Worm (Caenorhabditis elegans) whole organism, young adult: Measurements from ENCODE around the gene F36D4.5.

ENCODE experiments used
- B0261.1 ChIP-seq: sonication (generic microtip); optimal IDR thresholded peaks from 2 replicates; lab custom pipeline; 2016; ENCODE audit warnings: mild to moderate bottlenecking, missing genetic modification characterization, moderate library complexity, missing compliant biosample characterization
- B0336.3 ChIP-seq: fragments of 200-800 bp; sonication (Bioruptor generic); IDR thresholded peaks from 2 replicates; pipeline ENCODE4 v1.3.6; 2022; ENCODE audit warnings: missing genetic modification characterization, missing compliant biosample characterization
- F22D6.2 ChIP-seq: sonication (generic microtip); optimal IDR thresholded peaks from 2 replicates; lab custom pipeline; 2016; ENCODE audit warnings: mild to moderate bottlenecking, missing genetic modification characterization, missing compliant biosample characterization
- F23B12.7 ChIP-seq: sonication (generic microtip); optimal IDR thresholded peaks from 2 replicates; lab custom pipeline; 2017; ENCODE audit warnings: missing genetic modification characterization, mild to moderate bottlenecking, missing compliant biosample characterization, antibody characterized with exemption, moderate library complexity; ENCODE audit not compliant: insufficient read depth
- F37B4.10 ChIP-seq: fragments of 200-800 bp; sonication (Bioruptor generic); IDR thresholded peaks from 2 replicates; pipeline ENCODE4 v1.3.6; 2022; ENCODE audit warnings: missing genetic modification characterization, missing compliant biosample characterization
- F55B11.4 ChIP-seq: sonication (generic microtip); optimal IDR thresholded peaks from 2 replicates; lab custom pipeline; 2016; ENCODE audit warnings: missing compliant biosample characterization, missing genetic modification characterization, borderline replicate concordance; ENCODE audit not compliant: insufficient read depth
- K11D2.4 ChIP-seq: fragments of 200-800 bp; sonication (Bioruptor generic); IDR thresholded peaks from 2 replicates; pipeline ENCODE4 v1.3.6; 2022; ENCODE audit warnings: missing genetic modification reagents, missing genetic modification characterization, missing compliant biosample characterization
- K12H6.12 ChIP-seq: fragments of 200-800 bp; sonication (Bioruptor generic); optimal IDR thresholded peaks from 2 replicates; lab custom pipeline; 2018; ENCODE audit warnings: mild to moderate bottlenecking, missing genetic modification characterization, missing compliant biosample characterization
- Y67H2A.10 ChIP-seq: fragments of 200-800 bp; sonication (Bioruptor generic); conservative IDR thresholded peaks from 2 replicates; pipeline ENCODE4 v1.3.6; 2022; ENCODE audit warnings: missing genetic modification reagents, missing genetic modification characterization, missing compliant biosample characterization
- attf-5 ChIP-seq: fragments of 200-800 bp; sonication (Bioruptor generic); optimal IDR thresholded peaks from 2 replicates; lab custom pipeline; 2018; ENCODE audit warnings: mild to moderate bottlenecking, missing genetic modification characterization, missing compliant biosample characterization
- ccch-3 ChIP-seq: fragments of 200-800 bp; sonication (Bioruptor generic); optimal IDR thresholded peaks from 2 replicates; lab custom pipeline; 2018; ENCODE audit warnings: mild to moderate bottlenecking, missing genetic modification characterization, missing compliant biosample characterization
- cebp-1 ChIP-seq, 2 experiments: fragments of 200-800 bp in 1 of 2; sonication (Bioruptor generic) in 1 of 2; sonication (generic microtip) in 1 of 2; IDR thresholded peaks in 1 of 2; optimal IDR thresholded peaks in 1 of 2; 2 replicates each; pipeline versions ENCODE4 v1.3.6 to Lab custom; 2017 to 2022; ENCODE audit warnings: missing compliant biosample characterization in 2 of 2, missing genetic modification characterization in 2 of 2, mild to moderate bottlenecking in 1 of 2, missing genetic modification reagents in 1 of 2, moderate library complexity in 1 of 2
- die-1 ChIP-seq: sonication (generic microtip); optimal IDR thresholded peaks from 2 replicates; lab custom pipeline; 2016; ENCODE audit warnings: missing genotype, mild to moderate bottlenecking, missing genetic modification characterization, missing compliant biosample characterization
- efl-1 ChIP-seq: fragments of 150-350 bp; optimal IDR thresholded peaks from 2 replicates; lab custom pipeline; 2014; ENCODE audit warnings: missing biosample characterization, missing genetic modification reagents, missing genetic modification characterization
- him-1 ChIP-seq: sonication (generic microtip); optimal IDR thresholded peaks from 2 replicates; lab custom pipeline; 2016; ENCODE audit warnings: missing genotype, missing genetic modification reagents, missing genetic modification characterization, missing compliant biosample characterization
- hmg-1.2 ChIP-seq: fragments of 200-800 bp; sonication (Bioruptor generic); IDR thresholded peaks from 2 replicates; pipeline ENCODE4 v1.3.6; 2022; ENCODE audit warnings: missing genetic modification reagents, missing genetic modification characterization, missing compliant biosample characterization
- hsf-1 ChIP-seq: fragments of 200-800 bp; sonication (Bioruptor generic); IDR thresholded peaks from 2 replicates; pipeline ENCODE4 v1.3.6; 2022; ENCODE audit warnings: missing genetic modification reagents, missing genetic modification characterization, missing compliant biosample characterization
- lag-1 ChIP-seq: fragments of 200-800 bp; sonication (Bioruptor generic); IDR thresholded peaks from 2 replicates; pipeline ENCODE4 v1.3.6; 2022; ENCODE audit warnings: missing genetic modification reagents, missing genetic modification characterization, missing compliant biosample characterization
- let-526 ChIP-seq: fragments of 200-800 bp; sonication (Bioruptor generic); IDR thresholded peaks from 2 replicates; pipeline ENCODE4 v1.3.6; 2022; ENCODE audit warnings: missing genetic modification reagents, missing genetic modification characterization, missing compliant biosample characterization
- lin-35 ChIP-seq, 3 experiments: fragments of 150-350 bp in 2 of 3; sonication (generic microtip) in 1 of 3; optimal IDR thresholded peaks; 2 replicates each; lab custom pipeline; 2014 to 2018; ENCODE audit warnings: missing biosample characterization in 3 of 3, missing genetic modification characterization in 3 of 3, missing genetic modification reagents in 3 of 3
- lir-1 ChIP-seq: fragments of 200-800 bp; sonication (Bioruptor generic); conservative IDR thresholded peaks from 2 replicates; pipeline ENCODE4 v1.3.6; 2022; ENCODE audit warnings: missing genetic modification reagents, missing genetic modification characterization, missing compliant biosample characterization
- lsl-1 ChIP-seq: fragments of 200-800 bp; sonication (Bioruptor generic); optimal IDR thresholded peaks from 2 replicates; lab custom pipeline; 2018; ENCODE audit warnings: mild to moderate bottlenecking, missing genetic modification characterization, moderate library complexity, missing compliant biosample characterization
- nhr-80 ChIP-seq: sonication (generic microtip); optimal IDR thresholded peaks from 2 replicates; lab custom pipeline; 2016; ENCODE audit warnings: missing genetic modification characterization, missing compliant biosample characterization
- pbrm-1 ChIP-seq: fragments of 200-800 bp; sonication (Bioruptor generic); IDR thresholded peaks from 2 replicates; pipeline ENCODE4 v1.3.6; 2022; ENCODE audit warnings: missing genetic modification reagents, missing genetic modification characterization, missing compliant biosample characterization
- rpc-1 ChIP-seq, 2 experiments: fragments of 150-350 bp in 1 of 2; sonication (generic microtip) in 1 of 2; optimal IDR thresholded peaks; 2 replicates each; lab custom pipeline; 2014 to 2018; ENCODE audit warnings: missing biosample characterization in 1 of 2, missing genetic modification characterization in 1 of 2, missing genetic modification reagents in 1 of 2, missing genotype in 1 of 2
- sdz-38 ChIP-seq: sonication (generic microtip); optimal IDR thresholded peaks from 2 replicates; lab custom pipeline; 2016; ENCODE audit warnings: missing genotype, missing genetic modification characterization, missing compliant biosample characterization
- sea-2 ChIP-seq: fragments of 200-800 bp; sonication (Bioruptor generic); IDR thresholded peaks from 2 replicates; pipeline ENCODE4 v1.3.6; 2022; ENCODE audit warnings: missing genetic modification characterization, missing compliant biosample characterization
- snpc-1.1 ChIP-seq: sonication (generic microtip); optimal IDR thresholded peaks from 2 replicates; lab custom pipeline; 2017; ENCODE audit warnings: missing genetic modification characterization, mild to moderate bottlenecking, missing compliant biosample characterization, antibody characterized with exemption, moderate library complexity, missing genotype, missing genetic modification reagents; ENCODE audit not compliant: insufficient read depth
- snpc-4 ChIP-seq, 5 experiments: fragments of 150-350 bp in 1 of 5; sonication (generic microtip) in 4 of 5; optimal IDR thresholded peaks; 2 replicates each; lab custom pipeline; 2014 to 2018; ENCODE audit warnings: missing genetic modification characterization in 5 of 5, missing biosample characterization in 3 of 5, antibody characterized with exemption in 2 of 5, mild to moderate bottlenecking in 2 of 5, missing compliant biosample characterization in 2 of 5, missing genotype in 2 of 5, moderate library complexity in 2 of 5, missing genetic modification reagents in 1 of 5
- tbp1 ChIP-seq: fragments of 200-800 bp; sonication (Bioruptor generic); optimal IDR thresholded peaks from 2 replicates; lab custom pipeline; 2018; ENCODE audit warnings: mild to moderate bottlenecking, missing genetic modification characterization, missing compliant biosample characterization
- tbx-9 ChIP-seq: sonication (generic microtip); optimal IDR thresholded peaks from 2 replicates; lab custom pipeline; 2016; ENCODE audit warnings: borderline replicate concordance, missing genetic modification characterization, inconsistent platforms, missing compliant biosample characterization
- ztf-18 ChIP-seq: sonication (generic microtip); optimal IDR thresholded peaks from 2 replicates; lab custom pipeline; 2016; ENCODE audit warnings: missing genotype, mild to moderate bottlenecking, missing genetic modification characterization, missing compliant biosample characterization
- ztf-6 ChIP-seq: fragments of 200-800 bp; sonication (Bioruptor generic); IDR thresholded peaks from 2 replicates; pipeline ENCODE4 v1.3.6; 2022; ENCODE audit warnings: missing genetic modification reagents, missing genetic modification characterization, missing compliant biosample characterization

The F36D4.5 gene

DNA sequence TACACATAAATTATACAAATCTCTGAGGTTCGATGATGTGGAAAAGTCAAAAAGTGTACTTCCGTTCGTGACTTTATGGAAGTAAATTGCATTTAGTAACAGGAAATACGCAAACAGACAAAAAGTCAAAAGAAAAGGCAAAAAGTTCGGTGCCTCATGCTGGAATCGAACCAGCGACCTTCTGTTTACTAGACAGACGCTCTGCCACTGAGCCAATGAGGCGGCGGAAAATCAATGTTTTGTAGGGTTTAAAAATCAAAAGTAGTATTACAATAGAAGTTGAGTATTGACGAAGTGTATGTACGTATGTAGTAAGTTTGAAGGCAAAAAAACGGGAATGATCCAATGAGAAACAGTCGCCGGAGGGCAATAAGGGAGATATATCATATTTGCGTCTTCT lies 18.7 kb downstream of the F36D4.5 start:
- peak; percentile 63 for TF ChIP-seq B0261.1 (tag; lab: Kevin White, UChicago)
- TF ChIP-seq F23B12.7 = peak; percentile 39
- TF ChIP-seq K12H6.12 = no peak
- no peak for TF ChIP-seq Y67H2A.10
- no peak for TF ChIP-seq F22D6.2 (tag; lab: Kevin White, UChicago)
- TF ChIP-seq lag-1 (GFP tag; lab: Robert Waterston, UW) = no peak
- 0 out of 2 replicates have a peak, but pooled peaks have one; percentile 25 for TF ChIP-seq pbrm-1
- TF ChIP-seq tbp1 = peak; percentile 89
- no peak for TF ChIP-seq snpc-4 (GFP tag; optimal IDR thresholded peaks at IDR 0.05; lab: Kevin White, UChicago)
- peak in 1 of 4 experiments; percentile 44 for TF ChIP-seq snpc-4 (tag; optimal IDR thresholded peaks at IDR 0.05; lab: Kevin White, UChicago)
- TF ChIP-seq F55B11.4 (tag; lab: Kevin White, UChicago) = no peak
- no peak for TF ChIP-seq sea-2 (GFP tag; lab: Robert Waterston, UW)
- peak; percentile 82 for TF ChIP-seq him-1 (tag; lab: Kevin White, UChicago)
- TF ChIP-seq nhr-80 = peak; percentile 1
- TF ChIP-seq hmg-1.2 (GFP tag; lab: Robert Waterston, UW) = peak; percentile 42; the same call in 1 of the 2 replicates
- peak; percentile 54 for TF ChIP-seq rpc-1 (optimal IDR thresholded peaks at IDR 0.05; lab: Kevin White, UChicago)
- TF ChIP-seq rpc-1 (tag; optimal IDR thresholded peaks at IDR 0.05; lab: Kevin White, UChicago) = peak; percentile 84
- TF ChIP-seq lsl-1 (GFP tag; lab: Kevin White, UChicago) = peak; percentile 6
- no peak for TF ChIP-seq efl-1 (GFP tag; lab: Kevin White, UChicago)
- TF ChIP-seq die-1 (tag; lab: Kevin White, UChicago) = peak; percentile 40

DNA sequence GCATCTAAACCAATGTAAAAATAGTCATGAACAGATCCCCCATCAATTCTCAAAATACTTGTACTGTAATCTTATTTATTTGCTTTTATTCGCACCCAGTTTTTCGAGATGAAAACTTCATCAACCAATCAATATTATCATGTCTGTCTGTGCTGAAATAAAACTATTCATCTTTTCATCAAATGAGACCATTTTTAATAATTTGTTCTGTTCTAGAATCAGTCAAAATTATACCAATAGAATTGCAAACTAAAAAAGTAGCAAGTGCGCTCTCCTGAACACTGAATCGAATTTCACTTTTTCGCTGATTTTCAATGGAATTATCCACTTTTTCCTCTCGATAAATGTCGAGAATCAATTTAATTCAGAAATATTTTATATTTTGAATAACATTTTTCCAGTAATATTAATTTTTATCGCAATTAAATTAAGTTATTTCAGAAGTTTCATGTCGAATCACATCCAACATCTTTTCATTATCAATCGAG lies 25.7 kb downstream of the F36D4.5 start, which contains the start of gene trpp-4:
trpp-4 (plus strand) TSS at position 442 of the 488 bp plus-strand sequence.
- TF ChIP-seq hsf-1 (no peak), tbx-9 (tag; lab: Kevin White, UChicago) (no peak), lin-35 (GFP tag; optimal IDR thresholded peaks at IDR 0.05; lab: Kevin White, UChicago) (no peak), attf-5 (GFP tag; lab: Kevin White, UChicago) (no peak)

DNA sequence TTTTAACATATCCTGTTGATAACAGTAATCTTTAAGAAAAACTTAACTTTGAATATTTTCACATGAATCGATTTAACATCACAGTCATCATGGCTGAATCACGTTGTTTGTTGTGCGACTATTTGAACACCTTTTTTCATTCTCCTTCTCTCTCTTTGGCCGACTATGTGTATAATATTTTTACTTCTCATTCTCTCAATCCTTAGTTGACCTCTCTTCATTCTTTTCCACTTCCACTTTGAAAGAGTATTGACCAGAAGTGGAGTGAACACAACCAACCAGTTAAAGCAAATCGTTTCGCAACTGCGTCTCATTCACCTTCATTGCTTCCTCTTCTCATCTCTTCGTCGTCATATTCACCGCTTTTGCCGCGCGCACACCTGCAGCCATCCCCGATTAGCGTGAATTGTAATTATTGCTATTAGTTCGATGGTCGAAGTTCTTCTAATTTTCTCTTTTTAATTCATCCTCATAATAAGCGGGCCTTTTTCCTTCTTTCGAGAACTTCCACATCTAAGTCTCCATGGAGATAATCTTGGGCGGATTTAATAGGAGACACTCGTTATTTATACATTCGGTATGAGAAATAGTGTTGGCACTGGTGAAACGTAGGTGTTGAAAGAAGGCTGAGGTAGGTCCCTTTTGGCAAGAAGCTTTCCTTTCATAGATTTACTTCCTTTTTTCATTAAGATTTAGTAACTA lies 30.5 kb downstream of the F36D4.5 start:
- TF ChIP-seq sea-2 (GFP tag; lab: Robert Waterston, UW) (no peak), cebp-1 (GFP tag; IDR thresholded peaks at IDR 0.05; lab: Robert Waterston, UW) (no peak), cebp-1 (tag; optimal IDR thresholded peaks at IDR 0.05; lab: Kevin White, UChicago) (peak; percentile 41), let-526 (GFP tag; lab: Robert Waterston, UW) (no peak)

DNA sequence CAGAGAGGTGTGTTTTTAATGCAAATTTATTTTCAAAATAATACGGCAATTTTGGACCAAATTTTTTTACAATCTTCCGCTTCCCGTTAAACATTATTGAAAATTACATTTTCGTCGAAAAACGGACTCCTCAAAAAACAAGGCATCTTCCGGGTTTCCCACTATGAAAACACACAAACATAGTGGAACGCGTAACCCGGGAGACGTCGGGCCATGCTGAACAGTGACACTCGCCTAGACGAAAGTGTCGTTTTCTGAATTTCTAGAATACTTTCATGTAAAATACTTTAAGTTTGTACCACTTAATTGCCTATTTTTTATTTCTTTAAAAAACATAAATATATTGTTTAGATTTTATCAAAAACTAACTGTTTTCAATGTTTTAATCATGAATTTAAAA lies 33.7 kb downstream of the F36D4.5 start:
- TF ChIP-seq snpc-4 (GFP tag; optimal IDR thresholded peaks at IDR 0.05; lab: Kevin White, UChicago) (peak; percentile 63), snpc-4 (tag; optimal IDR thresholded peaks at IDR 0.05; lab: Kevin White, UChicago) (peak; percentile 71 to 94 (median 87)), hmg-1.2 (GFP tag; lab: Robert Waterston, UW) (peak; percentile 83), B0336.3 (GFP tag; lab: Robert Waterston, UW) (no peak), snpc-1.1 (peak; percentile 86), F37B4.10 (GFP tag; lab: Robert Waterston, UW) (no peak)

DNA sequence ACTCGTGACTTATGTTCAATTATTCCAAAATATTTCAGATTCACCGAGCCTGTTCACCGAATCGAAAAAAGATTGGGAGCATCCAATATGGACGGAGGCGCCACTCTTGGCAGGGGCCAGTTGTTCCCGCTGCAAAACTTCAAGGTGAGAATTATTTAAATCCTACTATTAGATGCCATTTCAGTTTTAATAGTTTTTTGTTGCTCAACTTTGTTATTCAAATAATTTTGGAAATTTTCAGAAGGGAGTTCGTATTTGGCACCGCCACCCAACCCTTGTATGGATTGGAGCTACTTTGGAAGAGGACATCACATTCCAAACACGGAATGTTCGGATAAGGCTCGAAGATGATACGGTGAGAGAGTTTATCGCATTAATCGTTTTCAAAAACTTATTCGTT lies 39.5 kb downstream of the F36D4.5 start, which contains the start of gene hum-2:
hum-2 (plus strand) TSS at position 33 of the 400 bp plus-strand sequence.
- no peak for TF ChIP-seq K11D2.4 (GFP tag; lab: Robert Waterston, UW)
- no peak for TF ChIP-seq ccch-3
- TF ChIP-seq lag-1 (GFP tag; lab: Robert Waterston, UW) = no peak
- TF ChIP-seq ztf-6 (GFP tag; lab: Robert Waterston, UW) = no peak
- TF ChIP-seq sdz-38 (tag; lab: Kevin White, UChicago) = no peak
- TF ChIP-seq attf-5 (GFP tag; lab: Kevin White, UChicago) = no peak
- no peak for TF ChIP-seq ztf-18 (tag; lab: Kevin White, UChicago)
- no peak for TF ChIP-seq F55B11.4 (tag; lab: Kevin White, UChicago)
- no peak for TF ChIP-seq efl-1 (GFP tag; lab: Kevin White, UChicago)
- TF ChIP-seq lir-1 (GFP tag; lab: Robert Waterston, UW) = no peak
- TF ChIP-seq, all 124 proteins: peak for 0
